Worm (Caenorhabditis elegans): ENCODE data around the gene srw-21.

ce11 chrV:15443708-15444107 lies 44.2 kb upstream of the srw-21 start, which contains the start of gene T26H5.10:
- TF ChIP-seq ama-1 (optimal IDR thresholded peaks at IDR 0.05) (no peak), skn-1 (tag; optimal IDR thresholded peaks at IDR 0.05) (no peak), unc-39 (tag; optimal IDR thresholded peaks at IDR 0.05) (no peak), lin-39 (tag; optimal IDR thresholded peaks at IDR 0.05) (no peak), nhr-25 (tag; optimal IDR thresholded peaks at IDR 0.05) (no peak), lin-15B (tag; optimal IDR thresholded peaks at IDR 0.05) (no peak), nhr-23 (tag; optimal IDR thresholded peaks at IDR 0.05) (no peak), unc-62 (GFP tag; optimal IDR thresholded peaks at IDR 0.05) (no peak), jun-1 (tag; optimal IDR thresholded peaks at IDR 0.05) (no peak), pqm-1 (tag; optimal IDR thresholded peaks at IDR 0.05) (no peak), mml-1 (tag; optimal IDR thresholded peaks at IDR 0.05) (no peak), nhr-77 (tag; optimal IDR thresholded peaks at IDR 0.05) (no peak)

All from whole organism, L3 larva.